Fruit fly (Drosophila melanogaster): ENCODE data around the gene Grl36b.

The Grl36b gene

DNA sequence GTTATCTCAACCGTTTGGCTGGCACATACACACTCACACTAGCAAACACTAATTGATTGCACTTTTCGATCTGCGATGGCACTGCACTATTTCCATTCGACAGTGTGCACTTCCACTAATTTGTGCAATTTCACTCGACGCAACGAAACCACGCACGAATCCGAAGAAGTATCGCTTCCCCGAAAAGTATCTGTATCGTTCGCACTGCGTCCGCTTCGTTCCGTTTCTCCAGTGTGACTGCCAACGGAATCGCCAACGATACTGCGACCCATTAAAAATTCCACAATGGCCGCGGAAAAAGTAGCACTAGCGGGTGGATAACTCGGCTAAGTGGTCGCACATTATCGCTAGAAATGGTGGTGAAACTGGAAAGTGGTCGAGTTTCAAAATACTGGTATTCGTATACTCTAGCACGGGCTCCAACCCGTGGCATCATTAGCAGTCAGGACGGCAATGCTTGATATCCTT lies 26.7 kb upstream of the Grl36b start, which contains the start of gene Socs36E (continued):
- TF ChIP-seq CG12104 (GFP tag; optimal IDR thresholded peaks at IDR 0.05): no peak
- peak; percentile 26 for TF ChIP-seq CG17802 (tag; optimal IDR thresholded peaks at IDR 0.05)
- peak; percentile 9 for TF ChIP-seq Side (GFP tag; optimal IDR thresholded peaks at IDR 0.05)
- TF ChIP-seq Lpt (GFP tag; optimal IDR thresholded peaks at IDR 0.05): no peak
- peak; percentile 67; the same call in 1 of the 2 replicates for TF ChIP-seq NFAT (GFP tag; IDR thresholded peaks at IDR 0.05)
- TF ChIP-seq knrl (GFP tag; IDR thresholded peaks at IDR 0.05; ENCODE audit: partially characterized antibody): peak; percentile 69; the same call in 2 of the 3 replicates
- no peak for TF ChIP-seq CG30020 (tag; optimal IDR thresholded peaks at IDR 0.05)
- TF ChIP-seq CG34422 (GFP tag; IDR thresholded peaks at IDR 0.05): peak; percentile 74; the same call in 2 of the 3 replicates
- TF ChIP-seq CG2889 (GFP tag; IDR thresholded peaks at IDR 0.05): no peak
- TF ChIP-seq oc (tag; optimal IDR thresholded peaks at IDR 0.05): peak; percentile 24
- TF ChIP-seq CG34224 (GFP tag; IDR thresholded peaks at IDR 0.05; ENCODE audit: partially characterized antibody): no peak
- TF ChIP-seq salm (tag; optimal IDR thresholded peaks at IDR 0.05): peak; percentile 22
- TF ChIP-seq Mad (GFP tag; optimal IDR thresholded peaks at IDR 0.05): peak; percentile 54
- TF ChIP-seq HLHmδ (GFP tag; optimal IDR thresholded peaks at IDR 0.05): peak; percentile 83
- peak; percentile 23 for TF ChIP-seq CG8388 (GFP tag; optimal IDR thresholded peaks at IDR 0.05)
- no peak for TF ChIP-seq lbe (GFP tag; optimal IDR thresholded peaks at IDR 0.05)
- TF ChIP-seq CG9215 (GFP tag; IDR thresholded peaks at IDR 0.05): no peak
- peak; percentile 43 for TF ChIP-seq CG13624 (GFP tag; optimal IDR thresholded peaks at IDR 0.05)
- TF ChIP-seq pan (optimal IDR thresholded peaks at IDR 0.05): no peak
- peak in 1 of 2 experiments; percentile 5 for TF ChIP-seq pan (GFP tag; optimal IDR thresholded peaks at IDR 0.05 in 1 of 2, IDR thresholded peaks at IDR 0.05 in 1 of 2)
- TF ChIP-seq HLH3B (GFP tag; IDR thresholded peaks at IDR 0.05): peak; percentile 8; the same call in 1 of the 2 replicates
- peak; percentile 43 for TF ChIP-seq Nf-YB (GFP tag; optimal IDR thresholded peaks at IDR 0.05)
- no peak for TF ChIP-seq CG30403 (GFP tag; optimal IDR thresholded peaks at IDR 0.05)
- TF ChIP-seq CG32767 (GFP tag; IDR thresholded peaks at IDR 0.05): peak; percentile 58
- TF ChIP-seq CG4617 (GFP tag; optimal IDR thresholded peaks at IDR 0.05; ENCODE audit: borderline replicate concordance): peak; percentile 38
- no peak for TF ChIP-seq hkb (optimal IDR thresholded peaks at IDR 0.05)
- TF ChIP-seq hkb (GFP tag; IDR thresholded peaks at IDR 0.05): peak; percentile 39; the same call in 1 of the 2 replicates
- TF ChIP-seq CG15601 (tag; optimal IDR thresholded peaks at IDR 0.05): peak; percentile 38
- TF ChIP-seq schlank (tag; optimal IDR thresholded peaks at IDR 0.05): no peak
- peak; percentile 91 for TF ChIP-seq trem (tag; optimal IDR thresholded peaks at IDR 0.05)
- TF ChIP-seq croc (GFP tag; conservative IDR thresholded peaks at IDR 0.05): no peak
- TF ChIP-seq tna (GFP tag; IDR thresholded peaks at IDR 0.05; ENCODE audit: partially characterized antibody): peak; percentile 63; the same call in 1 of the 2 replicates
- peak; percentile 54 for TF ChIP-seq CG8290 (GFP tag; optimal IDR thresholded peaks at IDR 0.05)
- TF ChIP-seq CG8290 (tag; optimal IDR thresholded peaks at IDR 0.05): peak in 1 of 2 experiments; percentile 95
- peak; percentile 51 for TF ChIP-seq grau (tag; optimal IDR thresholded peaks at IDR 0.05)
- peak; percentile 23 for TF ChIP-seq CG13123 (GFP tag; optimal IDR thresholded peaks at IDR 0.05)
- TF ChIP-seq sug (tag; optimal IDR thresholded peaks at IDR 0.05): peak; percentile 52
- no peak for TF ChIP-seq Aef1 (GFP tag; IDR thresholded peaks at IDR 0.05)
- no peak for TF ChIP-seq dmrt11E (tag; optimal IDR thresholded peaks at IDR 0.05)
- TF ChIP-seq BEAF-32 (GFP tag; optimal IDR thresholded peaks at IDR 0.05): peak; percentile 70
- TF ChIP-seq sr (GFP tag; IDR thresholded peaks at IDR 0.05): peak; percentile 39; the same call in 1 of the 3 replicates
- TF ChIP-seq her (GFP tag; optimal IDR thresholded peaks at IDR 0.05): peak; percentile 55
- peak; percentile 50 for TF ChIP-seq Dref (GFP tag; IDR thresholded peaks at IDR 0.05)
- TF ChIP-seq Bteb2 (GFP tag; optimal IDR thresholded peaks at IDR 0.05): peak; percentile 18
- TF ChIP-seq CG10959 (GFP tag; IDR thresholded peaks at IDR 0.05): peak; percentile 33; the same call in 1 of the 2 replicates
- peak; percentile 1 for TF ChIP-seq MTF-1 (GFP tag; optimal IDR thresholded peaks at IDR 0.05; ENCODE audit: borderline replicate concordance)
- TF ChIP-seq p53 (GFP tag; optimal IDR thresholded peaks at IDR 0.05): peak; percentile 14
- TF ChIP-seq CG9932 (GFP tag; IDR thresholded peaks at IDR 0.05): peak; percentile 65
- TF ChIP-seq CG11398 (GFP tag; optimal IDR thresholded peaks at IDR 0.05): peak; percentile 31
- peak; percentile 59 for TF ChIP-seq sens (GFP tag)
- peak; percentile 37 for TF ChIP-seq jumu (GFP tag; optimal IDR thresholded peaks at IDR 0.05)
